Worm (Caenorhabditis elegans): ENCODE data around the gene C25F6.1.
A peak's percentile ranks its signal among the peaks of the same experiment; 100 is the strongest.

Gene C25F6.1

ce11 chrX:5475164-5475576 lies 11.1 kb upstream of the C25F6.1 start (continued):
- TF ChIP-seq ztf-26 (tag; optimal IDR thresholded peaks at IDR 0.05) (no peak), unc-62 (GFP tag; optimal IDR thresholded peaks at IDR 0.05) (peak; percentile 17), hlh-26 (GFP tag; conservative IDR thresholded peaks at IDR 0.05) (no peak), T07F8.4 (tag; optimal IDR thresholded peaks at IDR 0.05) (no peak), F57C9.4 (tag; optimal IDR thresholded peaks at IDR 0.05) (no peak), akir-1 (GFP tag; optimal IDR thresholded peaks at IDR 0.05) (peak; percentile 50), T26A5.8 (tag; optimal IDR thresholded peaks at IDR 0.05) (no peak), ztf-25 (GFP tag; IDR thresholded peaks at IDR 0.05) (no peak), F37B4.10 (GFP tag; IDR thresholded peaks at IDR 0.05) (no peak)

- TF ChIP-seq dox-1 (GFP tag; IDR thresholded peaks at IDR 0.05) (0 out of 2 replicates have a peak, but pooled peaks have one; percentile 18), ceh-40 (GFP tag; IDR thresholded peaks at IDR 0.05) (no peak), nhr-80 (tag; optimal IDR thresholded peaks at IDR 0.05) (peak; percentile 64), ccch-3 (GFP tag; optimal IDR thresholded peaks at IDR 0.05) (no peak), F37B4.10 (GFP tag; IDR thresholded peaks at IDR 0.05) (no peak), let-526 (GFP tag; IDR thresholded peaks at IDR 0.05) (0 out of 2 replicates have a peak, but pooled peaks have one; percentile 11), hsf-1 (GFP tag; IDR thresholded peaks at IDR 0.05) (no peak), F10E7.11 (tag; optimal IDR thresholded peaks at IDR 0.05) (no peak)
Measured at ce11 chrX:5476357-5476756, 9.9 kb upstream of the C25F6.1 start.

- TF ChIP-seq nhr-120 (GFP tag; IDR thresholded peaks at IDR 0.05) (0 out of 2 replicates have a peak, but pooled peaks have one; percentile 8), F57A8.1 (GFP tag; optimal IDR thresholded peaks at IDR 0.05) (no peak)
Measured at ce11 chrX:5477597-5477996, 8.7 kb upstream of the C25F6.1 start.

ce11 chrX:5478875-5479274 lies 7.4 kb upstream of the C25F6.1 start:
- TF ChIP-seq F22D6.2 (tag; optimal IDR thresholded peaks at IDR 0.05) = no peak
- TF ChIP-seq mel-28 (tag; optimal IDR thresholded peaks at IDR 0.05; ENCODE audit: borderline replicate concordance) = no peak
- no peak for TF ChIP-seq egl-44 (GFP tag; IDR thresholded peaks at IDR 0.05)
- TF ChIP-seq rpc-1 (optimal IDR thresholded peaks at IDR 0.05) = no peak
- TF ChIP-seq rpc-1 (tag; optimal IDR thresholded peaks at IDR 0.05) = no peak
- TF ChIP-seq F33H1.4 (GFP tag; IDR thresholded peaks at IDR 0.05) = no peak
- TF ChIP-seq F10E7.11 (tag; optimal IDR thresholded peaks at IDR 0.05) = no peak
- TF ChIP-seq attf-3 (GFP tag; conservative IDR thresholded peaks at IDR 0.05) = no peak
- TF ChIP-seq madf-8 (GFP tag; conservative IDR thresholded peaks at IDR 0.05) = no peak
- TF ChIP-seq Y95B8A.8 (GFP tag; IDR thresholded peaks at IDR 0.05) = no peak
- no peak for TF ChIP-seq let-526 (GFP tag; IDR thresholded peaks at IDR 0.05)
- TF ChIP-seq sptf-2 (GFP tag; optimal IDR thresholded peaks at IDR 0.05) = no peak
- TF ChIP-seq B0019.2 (GFP tag; conservative IDR thresholded peaks at IDR 0.05) = no peak

ce11 chrX:5479300-5479811 lies 6.9 kb upstream of the C25F6.1 start, which contains the start of gene dlg-1:
TSS of gene dlg-1 (plus strand) at chrX:5479700.
- TF ChIP-seq him-1 (tag; optimal IDR thresholded peaks at IDR 0.05) = no peak
- TF ChIP-seq efl-1 (GFP tag; optimal IDR thresholded peaks at IDR 0.05) = no peak
- TF ChIP-seq pbrm-1 (GFP tag; IDR thresholded peaks at IDR 0.05) = no peak
- no peak for TF ChIP-seq snpc-1.1 (tag; optimal IDR thresholded peaks at IDR 0.05; ENCODE audit: insufficient read depth)
- no peak for TF ChIP-seq bed-2 (GFP tag; IDR thresholded peaks at IDR 0.05)
- TF ChIP-seq lir-1 (GFP tag; conservative IDR thresholded peaks at IDR 0.05) = no peak
- TF ChIP-seq hsf-1 (GFP tag; IDR thresholded peaks at IDR 0.05) = no peak
- no peak for TF ChIP-seq aptf-2 (GFP tag; conservative IDR thresholded peaks at IDR 0.05)
- no peak for TF ChIP-seq hlh-26 (GFP tag; conservative IDR thresholded peaks at IDR 0.05)
- no peak for TF ChIP-seq F37B4.10 (GFP tag; IDR thresholded peaks at IDR 0.05)
- no peak for TF ChIP-seq egl-18 (GFP tag; IDR thresholded peaks at IDR 0.05)
- no peak for TF ChIP-seq nhr-90 (tag; optimal IDR thresholded peaks at IDR 0.05)
- no peak for TF ChIP-seq chd-7 (tag; optimal IDR thresholded peaks at IDR 0.05)
- TF ChIP-seq ets-4 (GFP tag; optimal IDR thresholded peaks at IDR 0.05) = no peak

All from whole organism, young adult.